Worm (Caenorhabditis elegans) whole organism, L1 larva: ENCODE measurements around the gene fbxb-13.
"Not testable (repeated sequence)": the region's sequence is repeated elsewhere in the genome, so short reads cannot be mapped to it uniquely, and the experiment has no call there.

Experiments
- C16A3.4 ChIP-seq: fragments of 150-350 bp; optimal IDR thresholded peaks from 2 replicates; lab custom pipeline; 2014; ENCODE audit warnings: missing biosample characterization, missing genetic modification characterization
- Y116A8C.19 ChIP-seq: sonication (generic microtip); optimal IDR thresholded peaks from 2 replicates; lab custom pipeline; 2016; ENCODE audit warnings: missing compliant biosample characterization, missing genetic modification characterization, borderline replicate concordance
- alr-1 ChIP-seq: fragments of 200-800 bp; sonication (Bioruptor generic); optimal IDR thresholded peaks from 2 replicates; lab custom pipeline; 2018; ENCODE audit warnings: borderline replicate concordance, mild to moderate bottlenecking, missing genetic modification characterization, missing compliant biosample characterization
- ama-1 ChIP-seq: fragments of 150-350 bp; optimal IDR thresholded peaks from 2 replicates; lab custom pipeline; 2014
- ceh-63 ChIP-seq: fragments of 200-800 bp; sonication (Bioruptor generic); optimal IDR thresholded peaks from 2 replicates; lab custom pipeline; 2018; ENCODE audit warnings: mild to moderate bottlenecking, missing genetic modification characterization, missing compliant biosample characterization
- ceh-8 ChIP-seq: fragments of 200-800 bp; sonication (Bioruptor generic); optimal IDR thresholded peaks from 2 replicates; lab custom pipeline; 2018; ENCODE audit warnings: mild to moderate bottlenecking, missing genetic modification characterization, moderate library complexity, missing compliant biosample characterization
- ceh-88 ChIP-seq: fragments of 200-800 bp; sonication (Bioruptor generic); IDR thresholded peaks from 2 replicates; pipeline ENCODE4 v1.3.6; 2022; ENCODE audit warnings: missing genetic modification characterization, missing compliant biosample characterization
- ceh-90 ChIP-seq: sonication (generic microtip); optimal IDR thresholded peaks from 2 replicates; lab custom pipeline; 2016; ENCODE audit warnings: missing genetic modification characterization, missing compliant biosample characterization
- efl-1 ChIP-seq, 4 experiments: fragments of 150-350 bp; optimal IDR thresholded peaks in 3 of 4; peaks in 1 of 4; 1 replicate in 1 of 4; 2 replicates in 3 of 4; lab custom pipeline; 2014; ENCODE audit warnings: missing biosample characterization in 2 of 4, missing genetic modification characterization in 2 of 4, missing genetic modification reagents in 2 of 4
- egl-13 ChIP-seq: sonication (generic microtip); optimal IDR thresholded peaks from 2 replicates; lab custom pipeline; 2016; ENCODE audit warnings: missing genotype, missing genetic modification reagents, missing genetic modification characterization, missing compliant biosample characterization
- elt-2 ChIP-seq: sonication (generic microtip); optimal IDR thresholded peaks from 2 replicates; lab custom pipeline; 2016; ENCODE audit warnings: missing genetic modification characterization, mild to moderate bottlenecking, inconsistent platforms, missing compliant biosample characterization, missing genetic modification reagents
- elt-3 ChIP-seq, 6 experiments: fragments of 150-350 bp in 1 of 6; sonication (generic microtip); optimal IDR thresholded peaks; 2 replicates each; lab custom pipeline; 2017 to 2018; ENCODE audit warnings: missing biosample characterization in 6 of 6, missing genetic modification characterization in 6 of 6, inconsistent platforms in 1 of 6
- ets-5 ChIP-seq: fragments of 200-800 bp; sonication (Bioruptor generic); IDR thresholded peaks from 2 replicates; pipeline ENCODE4 v1.3.6; 2022; ENCODE audit warnings: missing genetic modification characterization, missing compliant biosample characterization
- fkh-4 ChIP-seq: sonication (generic microtip); optimal IDR thresholded peaks from 2 replicates; lab custom pipeline; 2016; ENCODE audit warnings: missing compliant biosample characterization, missing genetic modification characterization, borderline replicate concordance
- grh-1 ChIP-seq: fragments of 200-800 bp; sonication (Bioruptor generic); IDR thresholded peaks from 2 replicates; pipeline ENCODE4 v1.3.6; 2022; ENCODE audit warnings: missing genetic modification reagents, missing genetic modification characterization, missing compliant biosample characterization
- isw-1 ChIP-seq: fragments of 200-800 bp; sonication (Bioruptor generic); IDR thresholded peaks from 2 replicates; pipeline ENCODE4 v1.3.6; 2022; ENCODE audit warnings: missing genetic modification characterization, missing compliant biosample characterization
- lin-14 ChIP-seq: fragments of 200-800 bp; sonication (Bioruptor generic); optimal IDR thresholded peaks from 2 replicates; lab custom pipeline; 2018; ENCODE audit warnings: mild to moderate bottlenecking, missing genetic modification characterization, moderate library complexity, missing compliant biosample characterization
- lin-15B ChIP-seq: fragments of 150-350 bp; sonication (generic microtip); optimal IDR thresholded peaks from 3 replicates; lab custom pipeline; 2014; ENCODE audit warnings: missing biosample characterization, missing genetic modification characterization
- lin-35 ChIP-seq, 2 experiments: fragments of 150-350 bp; optimal IDR thresholded peaks; 2 replicates each; lab custom pipeline; 2014; ENCODE audit warnings: missing biosample characterization in 2 of 2, missing genetic modification characterization in 2 of 2, missing genetic modification reagents in 2 of 2
- lin-39 ChIP-seq: fragments of 150-350 bp; optimal IDR thresholded peaks from 2 replicates; lab custom pipeline; 2014; ENCODE audit warnings: missing biosample characterization, missing genetic modification reagents, missing genetic modification characterization
- lsy-2 ChIP-seq, 2 experiments: fragments of 150-350 bp; optimal IDR thresholded peaks; 2 replicates each; lab custom pipeline; 2014; ENCODE audit warnings: missing biosample characterization in 2 of 2, missing genetic modification characterization in 2 of 2
- mef-2 ChIP-seq: fragments of 150-350 bp; optimal IDR thresholded peaks from 2 replicates; lab custom pipeline; 2014; ENCODE audit warnings: missing biosample characterization, missing genetic modification characterization
- nhr-11 ChIP-seq: fragments of 150-350 bp; optimal IDR thresholded peaks from 2 replicates; lab custom pipeline; 2014; ENCODE audit warnings: missing biosample characterization, missing genetic modification characterization
- nhr-28 ChIP-seq: fragments of 150-350 bp; optimal IDR thresholded peaks from 2 replicates; lab custom pipeline; 2014; ENCODE audit warnings: missing biosample characterization, missing genetic modification characterization
- nhr-77 ChIP-seq: fragments of 150-350 bp; optimal IDR thresholded peaks from 2 replicates; lab custom pipeline; 2014; ENCODE audit warnings: missing biosample characterization, missing genetic modification characterization
- pqm-1 ChIP-seq: sonication (generic microtip); optimal IDR thresholded peaks from 3 replicates; lab custom pipeline; 2017; ENCODE audit warnings: missing biosample characterization, missing genetic modification characterization
- tbx-2 ChIP-seq: sonication (generic microtip); optimal IDR thresholded peaks from 2 replicates; lab custom pipeline; 2016; ENCODE audit warnings: missing genetic modification characterization, missing compliant biosample characterization
- unc-86 ChIP-seq: sonication (generic microtip); optimal IDR thresholded peaks from 2 replicates; lab custom pipeline; 2016; ENCODE audit warnings: missing genetic modification characterization, missing compliant biosample characterization
- zag-1 ChIP-seq: fragments of 150-350 bp; optimal IDR thresholded peaks from 2 replicates; lab custom pipeline; 2014; ENCODE audit warnings: missing biosample characterization, missing genetic modification characterization
- zip-4 ChIP-seq: fragments of 200-800 bp; sonication (Bioruptor generic); optimal IDR thresholded peaks from 2 replicates; lab custom pipeline; 2018; ENCODE audit warnings: mild to moderate bottlenecking, missing genetic modification characterization, moderate library complexity, missing compliant biosample characterization
- ztf-11 ChIP-seq, 2 experiments: sonication (generic microtip); optimal IDR thresholded peaks; 2 replicates each; lab custom pipeline; 2016 to 2017; ENCODE audit warnings: missing genetic modification characterization in 2 of 2, missing biosample characterization in 1 of 2, missing compliant biosample characterization in 1 of 2

Gene fbxb-13

ce11 chrII:1766715-1767114 lies 21.4 kb upstream of the fbxb-13 start:
- TF ChIP-seq egl-13 (tag; lab: Kevin White, UChicago) (no peak), ceh-8 (GFP tag; lab: Kevin White, UChicago) (no peak), efl-1 (optimal IDR thresholded peaks at IDR 0.05; lab: Kevin White, UChicago) (no peak), efl-1 (GFP tag; optimal IDR thresholded peaks at IDR 0.05 in 1 of 2; lab: Kevin White, UChicago) (no peak), pqm-1 (tag; lab: Kevin White, UChicago) (no peak), lin-15B (no peak), alr-1 (tag; lab: Kevin White, UChicago) (no peak), nhr-11 (tag; lab: Kevin White, UChicago) (no peak), ztf-11 (tag; optimal IDR thresholded peaks at IDR 0.05; lab: Kevin White, UChicago) (no peak), nhr-77 (tag; lab: Kevin White, UChicago) (no peak), zag-1 (tag; lab: Kevin White, UChicago) (no peak), Y116A8C.19 (tag; lab: Kevin White, UChicago) (no peak), C16A3.4 (no peak), mef-2 (tag; lab: Kevin White, UChicago) (no peak), fkh-4 (tag; lab: Kevin White, UChicago) (no peak)

DNA sequence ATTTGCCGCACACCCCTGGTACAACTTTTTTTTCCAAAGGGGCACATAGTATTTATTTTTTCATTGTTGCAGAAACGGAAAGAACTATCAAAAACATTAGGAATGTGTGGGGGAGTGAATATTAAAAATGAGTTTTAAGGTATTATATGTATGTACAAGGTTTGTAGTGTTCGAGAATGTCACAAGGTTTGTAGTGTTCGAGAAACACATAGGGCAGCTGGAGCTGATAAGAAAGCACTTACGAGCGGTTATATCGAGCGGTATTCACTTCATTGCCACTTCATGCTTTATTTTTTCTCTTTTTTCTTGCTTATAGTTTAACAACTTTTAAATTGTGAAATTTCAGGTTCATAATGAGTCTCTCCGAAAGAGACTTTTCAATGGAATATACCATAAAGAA lies 20.6 kb upstream of the fbxb-13 start:
- peak; percentile 28 for TF ChIP-seq elt-2 (tag; lab: Kevin White, UChicago)
- TF ChIP-seq lin-35 (GFP tag; optimal IDR thresholded peaks at IDR 0.05; lab: Kevin White, UChicago) = peak in 1 of 2 experiments; percentile 10
- not testable (repeated sequence) for TF ChIP-seq efl-1 (optimal IDR thresholded peaks at IDR 0.05; lab: Kevin White, UChicago)
- peak in 1 of 2 experiments; percentile 43 for TF ChIP-seq efl-1 (GFP tag; optimal IDR thresholded peaks at IDR 0.05 in 1 of 2; lab: Kevin White, UChicago)

DNA sequence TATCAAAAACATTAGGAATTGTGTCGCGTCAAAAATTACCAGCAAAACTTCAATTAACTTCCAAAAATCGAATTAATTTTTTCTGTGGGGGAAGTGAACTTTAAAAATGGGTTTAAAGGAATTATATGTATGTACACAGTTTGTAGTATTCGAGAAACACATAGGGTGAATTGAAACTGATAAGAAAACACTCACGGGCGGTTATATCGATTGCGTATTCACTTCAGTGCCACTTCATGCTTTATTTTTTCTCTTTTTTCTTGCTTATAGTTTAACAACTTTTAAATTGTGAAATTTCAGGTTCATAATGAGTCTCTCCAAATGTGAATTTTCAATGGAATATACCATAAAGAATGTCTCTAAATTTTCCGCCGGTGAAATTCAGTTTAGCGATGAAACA lies 16.7 kb upstream of the fbxb-13 start, which contains the start of gene math-26:
Gene math-26 (plus strand): TSS at position 301 of the 400 bp plus-strand sequence.
- TF ChIP-seq grh-1; ceh-63 (GFP tag; lab: Kevin White, UChicago); lin-39 (tag; lab: Kevin White, UChicago): not testable (repeated sequence)
- TF ChIP-seq, all 84 proteins: peak for 0; not testable (repeated sequence) for 84

- TF ChIP-seq tbx-2 (tag; lab: Kevin White, UChicago) = no peak
- TF ChIP-seq elt-2 (tag; lab: Kevin White, UChicago) = no peak
- no peak for TF ChIP-seq zip-4 (GFP tag; lab: Kevin White, UChicago)
- no peak for TF ChIP-seq lsy-2 (tag; optimal IDR thresholded peaks at IDR 0.05; lab: Kevin White, UChicago)
- TF ChIP-seq Y116A8C.19 (tag; lab: Kevin White, UChicago) = no peak
- TF ChIP-seq ceh-88 = no peak
- TF ChIP-seq ceh-90 (tag; lab: Kevin White, UChicago) = no peak
- TF ChIP-seq zag-1 (tag; lab: Kevin White, UChicago) = no peak
- TF ChIP-seq grh-1 = no peak
- TF ChIP-seq isw-1 (GFP tag; lab: Robert Waterston, UW) = no peak
- TF ChIP-seq unc-86 (tag; lab: Kevin White, UChicago) = no peak
- no peak for TF ChIP-seq lin-14 (GFP tag; lab: Kevin White, UChicago)
- TF ChIP-seq pqm-1 (tag; lab: Kevin White, UChicago) = no peak
- no peak for TF ChIP-seq nhr-28 (tag; lab: Kevin White, UChicago)
- TF ChIP-seq nhr-11 (tag; lab: Kevin White, UChicago) = no peak
- no peak for TF ChIP-seq elt-3 (tag; optimal IDR thresholded peaks at IDR 0.05; lab: Kevin White, UChicago)
- no peak for TF ChIP-seq ama-1
Observed at ce11 chrII:1771785-1772184, 16.3 kb upstream of the fbxb-13 start, which contains the start of gene math-3. TSS of gene math-3 (plus strand) at chrII:1772085.

- not testable (repeated sequence) for TF ChIP-seq ets-5 (GFP tag; lab: Robert Waterston, UW); pqm-1 (tag; lab: Kevin White, UChicago); isw-1 (GFP tag; lab: Robert Waterston, UW)
Observed at ce11 chrII:1775234-1775633, 12.8 kb upstream of the fbxb-13 start, which contains the start of gene F36H5.14. TSS of gene F36H5.14 (plus strand) at chrII:1775534.
